Worm (Caenorhabditis elegans) whole organism, L4 larva: ENCODE results near the gene sli-1.

Experiments
- F44E2.7 ChIP-seq: fragments of 200-800 bp; sonication (Bioruptor generic); IDR thresholded peaks from 2 replicates; pipeline ENCODE4 v2.1.2; 2022; ENCODE audit warnings: missing genetic modification characterization, missing compliant biosample characterization
- F49E8.2 ChIP-seq: sonication (generic microtip); optimal IDR thresholded peaks from 2 replicates; lab custom pipeline; 2016; ENCODE audit warnings: missing compliant biosample characterization, mild to moderate bottlenecking, missing genetic modification characterization, borderline replicate concordance
- T20F7.1 ChIP-seq: fragments of 200-800 bp; sonication (Bioruptor generic); optimal IDR thresholded peaks from 2 replicates; lab custom pipeline; 2018; ENCODE audit warnings: mild to moderate bottlenecking, missing genetic modification characterization, missing compliant biosample characterization
- Y105C5A.15 ChIP-seq: fragments of 200-800 bp; sonication (Bioruptor generic); IDR thresholded peaks from 2 replicates; pipeline ENCODE4 v1.3.6; 2022; ENCODE audit warnings: missing genetic modification characterization, missing compliant biosample characterization
- Y48G9A.11 ChIP-seq: fragments of 200-800 bp; sonication (Bioruptor generic); IDR thresholded peaks from 2 replicates; pipeline ENCODE4 v1.3.6; 2022; ENCODE audit warnings: missing genetic modification reagents, missing genetic modification characterization, missing compliant biosample characterization
- Y75B8A.6 ChIP-seq: fragments of 200-800 bp; sonication (Bioruptor generic); IDR thresholded peaks from 2 replicates; pipeline ENCODE4 v1.3.6; 2022; ENCODE audit warnings: missing genetic modification reagents, missing genetic modification characterization, missing compliant biosample characterization
- aha-1 ChIP-seq: fragments of 150-350 bp; peaks from one replicate; lab custom pipeline; 2014; ENCODE audit warnings: missing biosample characterization, missing genetic modification characterization
- ceh-44 ChIP-seq: fragments of 200-800 bp; sonication (Bioruptor generic); IDR thresholded peaks from 2 replicates; pipeline ENCODE4 v1.3.6; 2022; ENCODE audit warnings: missing genetic modification reagents, missing genetic modification characterization, missing compliant biosample characterization
- ceh-62 ChIP-seq: sonication (generic microtip); optimal IDR thresholded peaks from 2 replicates; lab custom pipeline; 2017; ENCODE audit warnings: missing biosample characterization, missing genetic modification characterization
- ces-1 ChIP-seq: fragments of 150-350 bp; sonication (generic microtip); optimal IDR thresholded peaks from 4 replicates; lab custom pipeline; 2014; ENCODE audit warnings: missing biosample characterization, missing genetic modification reagents, missing genetic modification characterization
- daf-12 ChIP-seq: fragments of 150-350 bp; optimal IDR thresholded peaks from 2 replicates; lab custom pipeline; 2014; ENCODE audit warnings: missing biosample characterization, missing genetic modification reagents, missing genetic modification characterization
- dmd-6 ChIP-seq: fragments of 200-800 bp; sonication (Bioruptor generic); IDR thresholded peaks from 2 replicates; pipeline ENCODE4 v1.3.6; 2022; ENCODE audit warnings: missing genetic modification reagents, missing genetic modification characterization, missing compliant biosample characterization
- egl-27 ChIP-seq: sonication (generic microtip); optimal IDR thresholded peaks from 3 replicates; lab custom pipeline; 2017; ENCODE audit warnings: missing biosample characterization, missing genetic modification reagents, missing genetic modification characterization
- fkh-10 ChIP-seq: fragments of 150-350 bp; optimal IDR thresholded peaks from 2 replicates; lab custom pipeline; 2014; ENCODE audit warnings: missing biosample characterization, missing genetic modification reagents, missing genetic modification characterization
- fos-1 ChIP-seq: fragments of 150-350 bp; optimal IDR thresholded peaks from 2 replicates; lab custom pipeline; 2014; ENCODE audit warnings: missing biosample characterization, missing genetic modification characterization
- hmg-1.1 ChIP-seq: fragments of 200-800 bp; sonication (Bioruptor generic); IDR thresholded peaks from 2 replicates; pipeline ENCODE4 v1.3.6; 2022; ENCODE audit warnings: missing genetic modification reagents, missing genetic modification characterization, missing compliant biosample characterization
- jun-1 ChIP-seq: fragments of 150-350 bp; optimal IDR thresholded peaks from 2 replicates; lab custom pipeline; 2014; ENCODE audit warnings: missing biosample characterization, missing genetic modification reagents, missing genetic modification characterization
- lin-29 ChIP-seq: fragments of 200-800 bp; sonication (Bioruptor generic); IDR thresholded peaks from 2 replicates; pipeline ENCODE4 v1.3.6; 2022; ENCODE audit warnings: missing genetic modification reagents, missing genetic modification characterization, missing compliant biosample characterization
- lir-3 ChIP-seq: sonication (generic microtip); optimal IDR thresholded peaks from 2 replicates; lab custom pipeline; 2016; ENCODE audit warnings: mild to moderate bottlenecking, missing genetic modification characterization, missing compliant biosample characterization
- madf-5 ChIP-seq, 2 experiments: fragments of 200-800 bp; sonication (Bioruptor generic); IDR thresholded peaks; 2 replicates each; pipeline ENCODE4 v1.3.6; 2022; ENCODE audit warnings: missing compliant biosample characterization in 2 of 2, missing genetic modification characterization in 2 of 2
- mes-2 ChIP-seq: sonication (generic microtip); optimal IDR thresholded peaks from 2 replicates; lab custom pipeline; 2016; ENCODE audit warnings: missing genotype, mild to moderate bottlenecking, missing genetic modification characterization, missing compliant biosample characterization; ENCODE audit not compliant: poor library complexity, severe bottlenecking
- nhr-111 ChIP-seq: fragments of 200-800 bp; sonication (Bioruptor generic); optimal IDR thresholded peaks from 2 replicates; lab custom pipeline; 2018; ENCODE audit warnings: mild to moderate bottlenecking, missing genetic modification characterization, missing compliant biosample characterization
- nhr-28 ChIP-seq: fragments of 150-350 bp; optimal IDR thresholded peaks from 2 replicates; lab custom pipeline; 2014; ENCODE audit warnings: missing biosample characterization, missing genetic modification characterization
- nhr-42 ChIP-seq: fragments of 200-800 bp; sonication (Bioruptor generic); IDR thresholded peaks from 2 replicates; pipeline ENCODE4 v1.3.6; 2022; ENCODE audit warnings: missing genetic modification characterization, missing compliant biosample characterization
- nhr-76 ChIP-seq: fragments of 150-350 bp; optimal IDR thresholded peaks from 2 replicates; lab custom pipeline; 2014; ENCODE audit warnings: missing biosample characterization, missing genetic modification characterization
- php-3 ChIP-seq: fragments of 200-800 bp; sonication (Bioruptor generic); IDR thresholded peaks from 2 replicates; pipeline ENCODE4 v1.3.6; 2022; ENCODE audit warnings: missing genetic modification reagents, missing genetic modification characterization, missing compliant biosample characterization
- pqm-1 ChIP-seq: sonication (generic microtip); optimal IDR thresholded peaks from 2 replicates; lab custom pipeline; 2017; ENCODE audit warnings: missing biosample characterization, missing genetic modification characterization
- rbr-2 ChIP-seq: sonication (generic microtip); optimal IDR thresholded peaks from 2 replicates; lab custom pipeline; 2016; ENCODE audit warnings: missing genotype, missing genetic modification characterization, missing compliant biosample characterization
- sdz-12 ChIP-seq: fragments of 200-800 bp; sonication (Bioruptor generic); optimal IDR thresholded peaks from 2 replicates; lab custom pipeline; 2018; ENCODE audit warnings: mild to moderate bottlenecking, missing genetic modification characterization, missing compliant biosample characterization
- skn-1 ChIP-seq: fragments of 150-350 bp; optimal IDR thresholded peaks from 2 replicates; lab custom pipeline; 2014; ENCODE audit warnings: missing biosample characterization, missing genetic modification characterization
- snpc-1.2 ChIP-seq: fragments of 200-800 bp; sonication (Bioruptor generic); IDR thresholded peaks from 2 replicates; pipeline ENCODE4 v1.3.6; 2022; ENCODE audit warnings: missing genetic modification reagents, missing genetic modification characterization, missing compliant biosample characterization
- spr-1 ChIP-seq: sonication (generic microtip); optimal IDR thresholded peaks from 2 replicates; lab custom pipeline; 2016; ENCODE audit warnings: mild to moderate bottlenecking, missing genetic modification characterization, missing compliant biosample characterization
- unc-130 ChIP-seq: sonication (generic microtip); optimal IDR thresholded peaks from 2 replicates; lab custom pipeline; 2016; ENCODE audit warnings: missing genetic modification reagents, missing genetic modification characterization, missing compliant biosample characterization
- zfp-3 ChIP-seq: fragments of 200-800 bp; sonication (Bioruptor generic); conservative IDR thresholded peaks from 2 replicates; pipeline ENCODE4 v1.3.6; 2022; ENCODE audit warnings: missing genetic modification reagents, missing genetic modification characterization, missing compliant biosample characterization
- zip-11 ChIP-seq: fragments of 200-800 bp; sonication (Bioruptor generic); IDR thresholded peaks from 2 replicates; pipeline ENCODE4 v1.3.6; 2022; ENCODE audit warnings: missing genetic modification characterization, missing compliant biosample characterization
- zip-2 ChIP-seq: fragments of 150-350 bp; optimal IDR thresholded peaks from 2 replicates; lab custom pipeline; 2014; ENCODE audit warnings: missing biosample characterization, missing genetic modification characterization

The sli-1 gene

DNA sequence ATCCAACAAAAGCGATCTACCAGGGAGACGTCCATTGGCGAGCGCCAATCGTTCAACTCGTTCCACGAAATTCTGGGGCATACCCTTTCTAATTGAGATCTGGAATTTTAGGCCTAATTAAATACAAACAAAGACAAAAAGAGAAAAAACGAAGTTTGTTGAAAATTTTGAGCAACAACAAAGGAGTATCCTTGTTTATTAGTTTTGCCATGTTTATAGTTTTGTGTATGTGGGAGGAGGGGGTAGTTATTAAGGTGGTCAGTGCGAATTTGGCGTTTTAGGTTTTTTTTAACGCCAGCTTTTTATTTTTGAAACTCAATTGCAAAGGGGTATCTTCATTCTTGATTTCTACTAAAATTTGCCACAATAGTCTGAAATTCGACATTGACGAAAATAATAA, 11.4 kb downstream of the sli-1 start, which contains the start of gene irk-2:
irk-2 (minus strand) TSS at position 101 of the 400 bp plus-strand sequence.
- no peak for TF ChIP-seq dmd-6
- TF ChIP-seq pqm-1 (tag; lab: Kevin White, UChicago), result no peak
- TF ChIP-seq Y75B8A.6, result no peak
- TF ChIP-seq F49E8.2, result no peak
- no peak for TF ChIP-seq F44E2.7 (GFP tag; lab: Robert Waterston, UW)
- TF ChIP-seq egl-27 (tag; lab: Kevin White, UChicago), result no peak
- no peak for TF ChIP-seq T20F7.1 (GFP tag; lab: Kevin White, UChicago)
- no peak for TF ChIP-seq spr-1 (tag; lab: Kevin White, UChicago)
- TF ChIP-seq snpc-1.2 (GFP tag; lab: Robert Waterston, UW), result no peak
- TF ChIP-seq jun-1 (tag; lab: Kevin White, UChicago), result no peak
- TF ChIP-seq ces-1 (GFP tag; lab: Kevin White, UChicago), result no peak
- no peak for TF ChIP-seq lin-29 (GFP tag; lab: Robert Waterston, UW)

- TF ChIP-seq Y105C5A.15 (GFP tag; lab: Robert Waterston, UW), result no peak
- TF ChIP-seq madf-5 (GFP tag; IDR thresholded peaks at IDR 0.05; lab: Robert Waterston, UW), result no peak
- TF ChIP-seq, all 104 proteins: peak for 0
Observed at ce11 chrX:706490-706889, 19.3 kb downstream of the sli-1 start, which contains the start of gene M02A10.1. Gene M02A10.1 (plus strand): TSS chrX:706790.

DNA sequence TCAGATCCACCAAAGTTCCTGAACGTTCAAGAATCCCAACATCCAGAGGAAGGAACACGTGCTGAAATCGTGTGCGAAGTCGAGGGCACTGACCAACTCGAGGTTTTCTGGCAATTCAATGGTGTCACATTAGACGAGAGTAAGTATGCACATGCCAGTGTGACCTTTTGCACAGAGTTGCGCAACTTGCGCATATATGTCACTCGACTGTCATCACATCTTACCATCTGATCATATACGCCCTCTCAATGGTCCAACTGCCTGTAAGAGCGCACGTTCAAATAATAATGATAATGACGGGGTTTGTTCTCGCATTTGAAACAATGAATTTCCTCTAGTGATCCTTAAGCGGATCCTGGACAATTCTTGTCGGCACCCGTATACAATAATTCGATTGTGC, 29.5 kb downstream of the sli-1 start:
- TF ChIP-seq aha-1 (tag; lab: Kevin White, UChicago) (peak; percentile 19), lin-29 (GFP tag; lab: Robert Waterston, UW) (no peak)

ce11 chrX:691613-692012, 34.2 kb downstream of the sli-1 start, which contains the start of gene ncam-1:
Gene ncam-1 (plus strand): TSS chrX:691913.
- no peak for TF ChIP-seq snpc-1.2 (GFP tag; lab: Robert Waterston, UW)
- no peak for TF ChIP-seq lir-3 (tag; lab: Kevin White, UChicago)
- no peak for TF ChIP-seq daf-12
- TF ChIP-seq mes-2 (tag; lab: Kevin White, UChicago), result no peak
- TF ChIP-seq skn-1 (tag; lab: Kevin White, UChicago), result no peak
- TF ChIP-seq zip-11 (GFP tag; lab: Robert Waterston, UW), result no peak
- no peak for TF ChIP-seq ceh-44 (GFP tag; lab: Robert Waterston, UW)
- no peak for TF ChIP-seq hmg-1.1 (GFP tag; lab: Robert Waterston, UW)

ce11 chrX:688602-689001, 37.2 kb downstream of the sli-1 start:
- TF ChIP-seq pqm-1 (tag; lab: Kevin White, UChicago), result no peak
- TF ChIP-seq fkh-10 (GFP tag; lab: Kevin White, UChicago), result no peak
- TF ChIP-seq unc-130 (GFP tag; lab: Kevin White, UChicago), result no peak
- TF ChIP-seq sdz-12, result no peak
- TF ChIP-seq nhr-28, result no peak
- TF ChIP-seq Y75B8A.6, result no peak
- TF ChIP-seq zip-2 (tag; lab: Kevin White, UChicago), result no peak
- no peak for TF ChIP-seq nhr-76 (tag; lab: Kevin White, UChicago)
- no peak for TF ChIP-seq ceh-62 (tag; lab: Kevin White, UChicago)
- no peak for TF ChIP-seq nhr-111 (GFP tag; lab: Kevin White, UChicago)
- TF ChIP-seq snpc-1.2 (GFP tag; lab: Robert Waterston, UW), result no peak
- TF ChIP-seq php-3, result no peak
- TF ChIP-seq fos-1 (tag; lab: Kevin White, UChicago), result no peak
- TF ChIP-seq lin-29 (GFP tag; lab: Robert Waterston, UW), result no peak
- no peak for TF ChIP-seq nhr-42 (GFP tag; lab: Robert Waterston, UW)
- no peak for TF ChIP-seq rbr-2 (tag; lab: Kevin White, UChicago)
- TF ChIP-seq Y48G9A.11 (GFP tag; lab: Robert Waterston, UW), result no peak
- no peak for TF ChIP-seq zfp-3 (GFP tag; lab: Robert Waterston, UW)
